Worm (Caenorhabditis elegans) whole organism, L4 larva: ENCODE data around the gene tlp-1.

ENCODE experiments used
- D1046.2 ChIP-seq: fragments of 200-800 bp; sonication (Bioruptor generic); IDR thresholded peaks from 2 replicates; pipeline ENCODE4 v1.3.6; 2022; ENCODE audit warnings: missing genetic modification characterization, missing compliant biosample characterization
- F10B5.3 ChIP-seq: sonication (generic microtip); optimal IDR thresholded peaks from 2 replicates; lab custom pipeline; 2016; ENCODE audit warnings: mild to moderate bottlenecking, missing genetic modification characterization, missing compliant biosample characterization
- R02D3.7 ChIP-seq: fragments of 150-350 bp; sonication (generic microtip); optimal IDR thresholded peaks from 3 replicates; lab custom pipeline; 2014; ENCODE audit warnings: missing biosample characterization, missing genetic modification characterization
- Y48G9A.11 ChIP-seq: fragments of 200-800 bp; sonication (Bioruptor generic); IDR thresholded peaks from 2 replicates; pipeline ENCODE4 v1.3.6; 2022; ENCODE audit warnings: missing genetic modification reagents, missing genetic modification characterization, missing compliant biosample characterization
- aha-1 ChIP-seq: fragments of 150-350 bp; peaks from one replicate; lab custom pipeline; 2014; ENCODE audit warnings: missing biosample characterization, missing genetic modification characterization
- aly-2 ChIP-seq: sonication (generic microtip); optimal IDR thresholded peaks from 2 replicates; lab custom pipeline; 2018; ENCODE audit warnings: missing biosample characterization, missing genetic modification characterization
- ceh-20 ChIP-seq: fragments of 200-800 bp; sonication (Bioruptor generic); IDR thresholded peaks from 2 replicates; pipeline ENCODE4 v1.3.6; 2022; ENCODE audit warnings: missing genetic modification reagents, missing genetic modification characterization, missing compliant biosample characterization
- ceh-28 ChIP-seq: fragments of 150-350 bp; optimal IDR thresholded peaks from 2 replicates; lab custom pipeline; 2014; ENCODE audit warnings: missing biosample characterization, missing genetic modification reagents, missing genetic modification characterization
- ceh-44 ChIP-seq: fragments of 200-800 bp; sonication (Bioruptor generic); IDR thresholded peaks from 2 replicates; pipeline ENCODE4 v1.3.6; 2022; ENCODE audit warnings: missing genetic modification reagents, missing genetic modification characterization, missing compliant biosample characterization
- ctbp-1 ChIP-seq: fragments of 200-800 bp; sonication (Bioruptor generic); IDR thresholded peaks from 2 replicates; pipeline ENCODE4 v1.3.6; 2022; ENCODE audit warnings: missing genetic modification reagents, missing genetic modification characterization, missing compliant biosample characterization
- daf-16 ChIP-seq, 3 experiments: sonication (generic microtip); optimal IDR thresholded peaks; 2 replicates each; lab custom pipeline; 2016 to 2017; ENCODE audit warnings: missing genetic modification characterization in 3 of 3, missing genetic modification reagents in 3 of 3, mild to moderate bottlenecking in 2 of 3, missing compliant biosample characterization in 2 of 3, missing biosample characterization in 1 of 3, moderate library complexity in 1 of 3
- dmd-6 ChIP-seq: fragments of 200-800 bp; sonication (Bioruptor generic); IDR thresholded peaks from 2 replicates; pipeline ENCODE4 v1.3.6; 2022; ENCODE audit warnings: missing genetic modification reagents, missing genetic modification characterization, missing compliant biosample characterization
- duxl-1 ChIP-seq: sonication (generic microtip); optimal IDR thresholded peaks from 2 replicates; lab custom pipeline; 2016; ENCODE audit warnings: mild to moderate bottlenecking, missing genetic modification characterization, moderate library complexity, missing compliant biosample characterization; ENCODE audit not compliant: poor library complexity
- hlh-11 ChIP-seq: fragments of 200-800 bp; sonication (Bioruptor generic); optimal IDR thresholded peaks from 2 replicates; lab custom pipeline; 2018; ENCODE audit warnings: mild to moderate bottlenecking, missing genetic modification characterization, missing compliant biosample characterization
- hlh-30 ChIP-seq: sonication (generic microtip); optimal IDR thresholded peaks from 2 replicates; lab custom pipeline; 2017; ENCODE audit warnings: antibody characterized with exemption, mild to moderate bottlenecking, missing genetic modification characterization, missing compliant biosample characterization; ENCODE audit not compliant: insufficient read depth
- jun-1 ChIP-seq: fragments of 150-350 bp; optimal IDR thresholded peaks from 2 replicates; lab custom pipeline; 2014; ENCODE audit warnings: missing biosample characterization, missing genetic modification reagents, missing genetic modification characterization
- lin-13 ChIP-seq: fragments of 150-350 bp; optimal IDR thresholded peaks from 2 replicates; lab custom pipeline; 2014; ENCODE audit warnings: missing biosample characterization, missing genetic modification reagents, missing genetic modification characterization
- lin-38 ChIP-seq: fragments of 200-800 bp; sonication (Bioruptor generic); IDR thresholded peaks from 2 replicates; pipeline ENCODE4 v1.3.6; 2022; ENCODE audit warnings: missing genetic modification reagents, missing genetic modification characterization, missing compliant biosample characterization
- lin-39 ChIP-seq: fragments of 150-350 bp; optimal IDR thresholded peaks from 2 replicates; lab custom pipeline; 2014; ENCODE audit warnings: missing biosample characterization, missing genetic modification reagents, missing genetic modification characterization
- lsy-2 ChIP-seq, 2 experiments: fragments of 150-350 bp in 1 of 2; sonication (generic microtip) in 1 of 2; optimal IDR thresholded peaks; 2 replicates each; lab custom pipeline; 2014 to 2017; ENCODE audit warnings: missing biosample characterization in 2 of 2, missing genetic modification characterization in 2 of 2
- mep-1 ChIP-seq: fragments of 150-350 bp; sonication (generic microtip); optimal IDR thresholded peaks from 3 replicates; lab custom pipeline; 2014; ENCODE audit warnings: missing biosample characterization, missing genetic modification characterization
- mes-2 ChIP-seq: sonication (generic microtip); optimal IDR thresholded peaks from 2 replicates; lab custom pipeline; 2016; ENCODE audit warnings: missing genotype, mild to moderate bottlenecking, missing genetic modification characterization, missing compliant biosample characterization; ENCODE audit not compliant: poor library complexity, severe bottlenecking
- mxl-3 ChIP-seq: fragments of 200-800 bp; sonication (Bioruptor generic); optimal IDR thresholded peaks from 2 replicates; lab custom pipeline; 2018; ENCODE audit warnings: mild to moderate bottlenecking, missing genetic modification characterization, missing compliant biosample characterization
- nhr-10 ChIP-seq: fragments of 150-350 bp; optimal IDR thresholded peaks from 2 replicates; lab custom pipeline; 2014; ENCODE audit warnings: missing biosample characterization, missing genetic modification characterization
- nhr-11 ChIP-seq: fragments of 150-350 bp; optimal IDR thresholded peaks from 2 replicates; lab custom pipeline; 2014; ENCODE audit warnings: missing biosample characterization, missing genetic modification characterization
- nhr-25 ChIP-seq: sonication (generic microtip); optimal IDR thresholded peaks from 2 replicates; lab custom pipeline; 2017; ENCODE audit warnings: missing genetic modification characterization, mild to moderate bottlenecking, missing compliant biosample characterization, antibody characterized with exemption, moderate library complexity, borderline replicate concordance; ENCODE audit not compliant: insufficient read depth
- nhr-28 ChIP-seq: fragments of 150-350 bp; optimal IDR thresholded peaks from 2 replicates; lab custom pipeline; 2014; ENCODE audit warnings: missing biosample characterization, missing genetic modification characterization
- nhr-42 ChIP-seq: fragments of 200-800 bp; sonication (Bioruptor generic); IDR thresholded peaks from 2 replicates; pipeline ENCODE4 v1.3.6; 2022; ENCODE audit warnings: missing genetic modification characterization, missing compliant biosample characterization
- nhr-48 ChIP-seq: sonication (generic microtip); optimal IDR thresholded peaks from 2 replicates; lab custom pipeline; 2016; ENCODE audit warnings: mild to moderate bottlenecking, missing genetic modification characterization, missing compliant biosample characterization
- nhr-76 ChIP-seq: fragments of 150-350 bp; optimal IDR thresholded peaks from 2 replicates; lab custom pipeline; 2014; ENCODE audit warnings: missing biosample characterization, missing genetic modification characterization
- nhr-77 ChIP-seq: fragments of 150-350 bp; optimal IDR thresholded peaks from 2 replicates; lab custom pipeline; 2014; ENCODE audit warnings: missing biosample characterization, missing genetic modification characterization
- pha-4 ChIP-seq, 2 experiments: fragments of 150-350 bp in 1 of 2; fragments of 200-800 bp in 1 of 2; sonication (Bioruptor generic) in 1 of 2; IDR thresholded peaks in 1 of 2; optimal IDR thresholded peaks in 1 of 2; 2 replicates each; pipeline versions ENCODE4 v1.3.6 to Lab custom; 2014 to 2022; ENCODE audit warnings: missing genetic modification characterization in 2 of 2, missing genetic modification reagents in 2 of 2, missing biosample characterization in 1 of 2, missing compliant biosample characterization in 1 of 2
- php-3 ChIP-seq: fragments of 200-800 bp; sonication (Bioruptor generic); IDR thresholded peaks from 2 replicates; pipeline ENCODE4 v1.3.6; 2022; ENCODE audit warnings: missing genetic modification reagents, missing genetic modification characterization, missing compliant biosample characterization
- pqm-1 ChIP-seq: sonication (generic microtip); optimal IDR thresholded peaks from 2 replicates; lab custom pipeline; 2017; ENCODE audit warnings: missing biosample characterization, missing genetic modification characterization
- rbr-2 ChIP-seq: sonication (generic microtip); optimal IDR thresholded peaks from 2 replicates; lab custom pipeline; 2016; ENCODE audit warnings: missing genotype, missing genetic modification characterization, missing compliant biosample characterization
- set-16 ChIP-seq: fragments of 200-800 bp; sonication (Bioruptor generic); IDR thresholded peaks from 2 replicates; pipeline ENCODE4 v1.3.6; 2022; ENCODE audit warnings: missing genetic modification reagents, missing genetic modification characterization, missing compliant biosample characterization
- skn-1 ChIP-seq: fragments of 150-350 bp; optimal IDR thresholded peaks from 2 replicates; lab custom pipeline; 2014; ENCODE audit warnings: missing biosample characterization, missing genetic modification characterization
- snpc-1.2 ChIP-seq: fragments of 200-800 bp; sonication (Bioruptor generic); IDR thresholded peaks from 2 replicates; pipeline ENCODE4 v1.3.6; 2022; ENCODE audit warnings: missing genetic modification reagents, missing genetic modification characterization, missing compliant biosample characterization
- spr-1 ChIP-seq: sonication (generic microtip); optimal IDR thresholded peaks from 2 replicates; lab custom pipeline; 2016; ENCODE audit warnings: mild to moderate bottlenecking, missing genetic modification characterization, missing compliant biosample characterization
- tra-1 ChIP-seq: fragments of 200-800 bp; sonication (Bioruptor generic); IDR thresholded peaks from 2 replicates; pipeline ENCODE4 v1.3.6; 2022; ENCODE audit warnings: missing genetic modification reagents, missing genetic modification characterization, missing compliant biosample characterization
- vab-7 ChIP-seq: fragments of 200-800 bp; sonication (Bioruptor generic); IDR thresholded peaks from 2 replicates; pipeline ENCODE4 v1.3.6; 2022; ENCODE audit warnings: missing genetic modification reagents, missing genetic modification characterization, missing compliant biosample characterization
- zag-1 ChIP-seq: fragments of 150-350 bp; optimal IDR thresholded peaks from 2 replicates; lab custom pipeline; 2014; ENCODE audit warnings: missing biosample characterization, missing genetic modification characterization
- zfp-2 ChIP-seq: sonication (generic microtip); optimal IDR thresholded peaks from 2 replicates; lab custom pipeline; 2016; ENCODE audit warnings: mild to moderate bottlenecking, missing genetic modification characterization, missing compliant biosample characterization
- zfp-3 ChIP-seq: fragments of 200-800 bp; sonication (Bioruptor generic); conservative IDR thresholded peaks from 2 replicates; pipeline ENCODE4 v1.3.6; 2022; ENCODE audit warnings: missing genetic modification reagents, missing genetic modification characterization, missing compliant biosample characterization
- ztf-7 ChIP-seq: fragments of 150-350 bp; optimal IDR thresholded peaks from 2 replicates; lab custom pipeline; 2014; ENCODE audit warnings: missing biosample characterization, missing genetic modification characterization

tlp-1 gene

ce11 chrIV:13701472-13701871 is 2.4 kb downstream of the tlp-1 start (continued):
- TF ChIP-seq jun-1 (tag; lab: Kevin White, UChicago) (no peak), skn-1 (tag; lab: Kevin White, UChicago) (no peak), zfp-3 (GFP tag; lab: Robert Waterston, UW) (0 out of 2 replicates have a peak, but pooled peaks have one; percentile 11), nhr-48 (tag; lab: Kevin White, UChicago) (no peak), lin-38 (GFP tag; lab: Robert Waterston, UW) (peak; percentile 58), tra-1 (GFP tag; lab: Robert Waterston, UW) (no peak), snpc-1.2 (GFP tag; lab: Robert Waterston, UW) (peak; percentile 96), duxl-1 (no peak), R02D3.7 (tag; lab: Kevin White, UChicago) (no peak), zfp-2 (tag; lab: Kevin White, UChicago) (no peak), nhr-28 (tag; lab: Kevin White, UChicago) (no peak), mxl-3 (GFP tag; lab: Kevin White, UChicago) (peak; percentile 2), pha-4 (GFP tag; IDR thresholded peaks at IDR 0.05; lab: Robert Waterston, UW) (peak; percentile 58; the same call in 1 of the 2 replicates), pha-4 (tag; optimal IDR thresholded peaks at IDR 0.05; lab: Kevin White, UChicago) (no peak), ctbp-1 (GFP tag; lab: Robert Waterston, UW) (no peak), ztf-7 (peak; percentile 54), F10B5.3 (tag; lab: Kevin White, UChicago) (no peak), ceh-28 (tag; lab: Kevin White, UChicago) (no peak), dmd-6 (GFP tag; lab: Robert Waterston, UW) (no peak), spr-1 (no peak), php-3 (GFP tag; lab: Robert Waterston, UW) (no peak), mes-2 (tag; lab: Kevin White, UChicago) (peak; percentile 34), nhr-42 (GFP tag; lab: Robert Waterston, UW) (no peak), nhr-76 (no peak), nhr-25 (tag; lab: Kevin White, UChicago) (no peak), hlh-30 (tag; lab: Kevin White, UChicago) (no peak), pqm-1 (tag; lab: Kevin White, UChicago) (no peak), Y48G9A.11 (GFP tag; lab: Robert Waterston, UW) (0 out of 2 replicates have a peak, but pooled peaks have one; percentile 55), lin-13 (GFP tag; lab: Kevin White, UChicago) (no peak), zag-1 (tag; lab: Kevin White, UChicago) (no peak), nhr-77 (tag; lab: Kevin White, UChicago) (no peak), lsy-2 (tag; optimal IDR thresholded peaks at IDR 0.05; lab: Kevin White, UChicago) (no peak), vab-7 (GFP tag; lab: Robert Waterston, UW) (peak; percentile 63; the same call in 1 of the 2 replicates), D1046.2 (GFP tag; lab: Robert Waterston, UW) (no peak), aly-2 (tag; lab: Kevin White, UChicago) (no peak)

ce11 chrIV:13700847-13701246 is 3.0 kb downstream of the tlp-1 start:
- TF ChIP-seq lsy-2 (tag; optimal IDR thresholded peaks at IDR 0.05; lab: Kevin White, UChicago) = no peak
- TF ChIP-seq mep-1 (tag; lab: Kevin White, UChicago) = peak; percentile 16
- no peak for TF ChIP-seq ctbp-1 (GFP tag; lab: Robert Waterston, UW)
- peak; percentile 50 for TF ChIP-seq aha-1 (tag; lab: Kevin White, UChicago)
- TF ChIP-seq nhr-10 = no peak

ce11 chrIV:13699384-13699788 is 4.5 kb downstream of the tlp-1 start:
- TF ChIP-seq mep-1 (tag; lab: Kevin White, UChicago) (peak; percentile 20), lsy-2 (tag; optimal IDR thresholded peaks at IDR 0.05; lab: Kevin White, UChicago) (peak in 1 of 2 experiments; percentile 21), ceh-20 (GFP tag; lab: Robert Waterston, UW) (peak; percentile 94), pqm-1 (tag; lab: Kevin White, UChicago) (no peak), nhr-11 (tag; lab: Kevin White, UChicago) (peak; percentile 56), vab-7 (GFP tag; lab: Robert Waterston, UW) (0 out of 2 replicates have a peak, but pooled peaks have one; percentile 13), ceh-44 (GFP tag; lab: Robert Waterston, UW) (no peak), tra-1 (GFP tag; lab: Robert Waterston, UW) (peak; percentile 48; the same call in 1 of the 2 replicates), hlh-11 (tag; lab: Kevin White, UChicago) (peak; percentile 18), pha-4 (GFP tag; IDR thresholded peaks at IDR 0.05; lab: Robert Waterston, UW) (no peak), pha-4 (tag; optimal IDR thresholded peaks at IDR 0.05; lab: Kevin White, UChicago) (no peak), set-16 (GFP tag; lab: Robert Waterston, UW) (no peak), daf-16 (GFP tag; optimal IDR thresholded peaks at IDR 0.05; lab: Kevin White, UChicago) (peak in 1 of 2 experiments; percentile 44), daf-16 (tag; optimal IDR thresholded peaks at IDR 0.05; lab: Kevin White, UChicago) (no peak), rbr-2 (tag; lab: Kevin White, UChicago) (peak; percentile 2), lin-39 (peak; percentile 72), nhr-77 (tag; lab: Kevin White, UChicago) (no peak)
